Worm (Caenorhabditis elegans): ENCODE results near the gene lsy-2.

Gene lsy-2

DNA sequence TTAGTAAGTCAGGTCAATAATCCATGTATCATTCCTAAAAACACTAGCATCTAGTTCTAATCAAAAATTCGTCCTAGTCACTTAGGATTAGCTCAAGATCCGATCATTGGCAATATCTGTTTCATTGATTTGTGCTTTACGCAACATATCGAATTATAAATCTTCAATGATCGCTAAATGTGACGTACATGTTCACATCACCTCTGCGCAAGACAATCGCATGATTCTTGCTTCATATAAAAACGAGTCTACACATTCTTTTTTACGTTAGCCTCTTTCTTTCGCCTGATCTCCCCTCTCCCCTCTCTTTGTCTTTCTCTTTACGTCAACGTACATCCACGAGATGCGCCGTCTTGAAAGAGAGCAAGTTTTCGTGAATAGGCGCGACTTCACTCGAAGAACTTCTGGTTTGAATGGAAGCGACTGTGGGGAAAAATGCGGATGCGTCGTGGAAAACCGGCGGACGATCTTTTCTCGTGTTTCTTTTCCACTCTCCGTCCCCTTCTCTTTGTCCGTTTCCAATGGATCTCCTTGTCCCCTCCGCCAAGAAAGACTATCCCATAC, 26.9 kb downstream of the lsy-2 start:
- peak; percentile 19 for TF ChIP-seq lin-14 (GFP tag; optimal IDR thresholded peaks at IDR 0.05)
- TF ChIP-seq ztf-4 (tag; optimal IDR thresholded peaks at IDR 0.05): peak; percentile 10
- no peak for TF ChIP-seq lir-3 (tag; optimal IDR thresholded peaks at IDR 0.05; ENCODE audit: poor library complexity)
- no peak for TF ChIP-seq skn-1 (tag; optimal IDR thresholded peaks at IDR 0.05)
- TF ChIP-seq tlp-1 (tag; optimal IDR thresholded peaks at IDR 0.05): no peak
- TF ChIP-seq nhr-85 (tag): peak; percentile 77
- TF ChIP-seq efl-1 (optimal IDR thresholded peaks at IDR 0.05): no peak
- no peak for TF ChIP-seq efl-1 (GFP tag; optimal IDR thresholded peaks at IDR 0.05 in 1 of 2)
- TF ChIP-seq dsc-1 (tag; optimal IDR thresholded peaks at IDR 0.05): no peak
- peak; percentile 9 for TF ChIP-seq nhr-71 (tag; optimal IDR thresholded peaks at IDR 0.05)
- peak; percentile 4 for TF ChIP-seq nhr-20 (tag; optimal IDR thresholded peaks at IDR 0.05)
- peak; percentile 83 for TF ChIP-seq blmp-1 (tag; optimal IDR thresholded peaks at IDR 0.05)

DNA sequence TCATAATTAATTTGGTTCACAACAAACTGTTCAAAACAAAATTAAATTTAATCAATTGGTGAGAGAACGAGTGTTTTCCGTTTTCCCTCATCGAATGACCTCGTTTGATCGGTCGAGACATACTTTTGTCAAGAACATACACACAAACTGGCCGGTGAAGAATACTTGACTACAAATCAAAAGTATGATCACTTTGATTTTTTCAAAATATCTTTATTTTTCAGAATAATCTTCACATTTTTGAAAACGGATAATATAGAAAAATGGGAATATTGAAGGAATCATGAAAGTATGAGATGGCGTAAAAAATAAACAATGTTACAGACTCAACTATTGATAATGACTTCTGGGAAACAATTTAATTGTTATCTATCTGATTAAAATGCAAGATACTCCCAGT, 28.7 kb downstream of the lsy-2 start, which contains the start of gene swip-10:
Gene swip-10, minus strand, starts transcription at position 101 of the 400 bp plus-strand sequence.
- TF ChIP-seq tbx-2 (tag; optimal IDR thresholded peaks at IDR 0.05) (no peak), blmp-1 (tag; optimal IDR thresholded peaks at IDR 0.05) (peak; percentile 60)

DNA sequence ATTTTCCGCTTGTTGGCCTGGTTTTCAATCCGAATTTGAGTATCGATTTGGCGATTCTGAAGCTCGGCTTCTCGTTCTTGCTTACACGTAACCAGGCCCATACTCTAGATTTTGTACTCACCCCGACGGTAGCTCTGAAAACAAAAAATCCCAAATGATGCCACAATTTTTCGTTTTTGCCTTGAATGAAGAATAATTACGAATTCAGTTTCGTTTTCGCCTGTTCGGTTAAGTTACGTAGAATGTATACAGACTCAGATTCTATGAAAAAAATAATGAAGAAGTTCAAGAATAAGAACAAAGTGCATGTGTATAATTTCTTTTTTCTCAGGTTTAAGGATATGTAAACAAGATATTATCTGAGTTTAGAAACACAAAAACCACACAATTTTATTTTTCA, 31.5 kb downstream of the lsy-2 start, which contains the start of gene gpa-5:
Gene gpa-5, minus strand, starts transcription at position 101 of the 400 bp plus-strand sequence.
- TF ChIP-seq mef-2 (tag; optimal IDR thresholded peaks at IDR 0.05) (no peak), grh-1 (GFP tag; IDR thresholded peaks at IDR 0.05) (no peak), unc-130 (tag; optimal IDR thresholded peaks at IDR 0.05) (no peak), mab-9 (GFP tag; IDR thresholded peaks at IDR 0.05) (no peak), unc-30 (tag; optimal IDR thresholded peaks at IDR 0.05) (no peak), nhr-12 (tag; optimal IDR thresholded peaks at IDR 0.05) (no peak)

DNA sequence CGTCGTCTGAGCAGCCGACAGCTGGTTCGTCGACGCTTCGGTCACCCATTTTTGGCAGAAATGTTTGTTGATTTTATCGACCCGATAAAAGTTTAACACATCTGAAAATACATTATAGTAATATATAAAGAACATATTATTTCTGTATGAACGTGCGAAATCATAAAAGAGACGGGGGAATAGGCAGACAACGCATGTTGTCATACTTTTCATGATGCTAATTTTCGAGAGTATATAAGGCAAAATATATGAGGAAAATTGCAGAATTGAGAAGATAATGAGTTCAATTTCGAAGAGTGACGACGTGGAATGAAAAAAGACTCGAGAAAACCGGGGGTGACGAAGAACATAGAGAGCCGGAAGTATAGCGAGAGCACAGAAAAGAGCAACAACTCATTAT, 40.6 kb downstream of the lsy-2 start, which contains the start of gene F53B1.8:
Gene F53B1.8, minus strand, starts transcription at position 101 of the 400 bp plus-strand sequence.
- TF ChIP-seq vab-15 (tag; optimal IDR thresholded peaks at IDR 0.05): no peak
- TF ChIP-seq lin-14 (GFP tag; optimal IDR thresholded peaks at IDR 0.05): peak; percentile 44
- TF ChIP-seq snu-23 (GFP tag; optimal IDR thresholded peaks at IDR 0.05): no peak
- no peak for TF ChIP-seq C04F5.9 (tag; optimal IDR thresholded peaks at IDR 0.05)
- no peak for TF ChIP-seq mef-2 (tag; optimal IDR thresholded peaks at IDR 0.05)
- no peak for TF ChIP-seq efl-1 (optimal IDR thresholded peaks at IDR 0.05)
- TF ChIP-seq efl-1 (GFP tag; optimal IDR thresholded peaks at IDR 0.05 in 1 of 2): peak in 1 of 2 experiments; percentile 77
- no peak for TF ChIP-seq F16B12.6 (tag; optimal IDR thresholded peaks at IDR 0.05)
- TF ChIP-seq lin-15B (tag; optimal IDR thresholded peaks at IDR 0.05): no peak
- no peak for TF ChIP-seq rnt-1 (tag; optimal IDR thresholded peaks at IDR 0.05)

DNA sequence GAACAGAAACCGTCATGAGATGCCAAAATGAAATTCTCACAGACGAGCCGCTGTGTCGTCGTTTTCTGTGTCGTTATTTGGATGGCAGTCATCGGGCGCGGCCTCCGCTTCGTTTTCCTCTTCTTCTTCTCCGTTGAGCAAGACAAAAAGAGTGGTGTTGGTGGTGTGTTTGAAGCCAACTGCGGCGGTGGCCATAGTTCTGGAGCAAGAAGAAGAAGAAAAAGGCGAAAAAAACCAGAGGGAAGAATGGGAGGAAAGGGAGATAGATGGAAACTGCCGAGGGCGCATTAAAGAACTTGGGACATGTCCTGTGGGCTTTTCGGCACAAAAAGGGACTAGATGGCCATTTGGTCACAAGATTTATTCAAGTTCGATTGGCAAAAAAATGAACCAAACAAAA, 42.1 kb downstream of the lsy-2 start, which contains the start of gene F53B1.9:
Gene F53B1.9, minus strand, starts transcription at position 195 of the 400 bp plus-strand sequence.
- TF ChIP-seq nhr-28 (tag; optimal IDR thresholded peaks at IDR 0.05) (no peak), lin-14 (GFP tag; optimal IDR thresholded peaks at IDR 0.05) (peak; percentile 69), nhr-84 (tag; optimal IDR thresholded peaks at IDR 0.05) (no peak)

DNA sequence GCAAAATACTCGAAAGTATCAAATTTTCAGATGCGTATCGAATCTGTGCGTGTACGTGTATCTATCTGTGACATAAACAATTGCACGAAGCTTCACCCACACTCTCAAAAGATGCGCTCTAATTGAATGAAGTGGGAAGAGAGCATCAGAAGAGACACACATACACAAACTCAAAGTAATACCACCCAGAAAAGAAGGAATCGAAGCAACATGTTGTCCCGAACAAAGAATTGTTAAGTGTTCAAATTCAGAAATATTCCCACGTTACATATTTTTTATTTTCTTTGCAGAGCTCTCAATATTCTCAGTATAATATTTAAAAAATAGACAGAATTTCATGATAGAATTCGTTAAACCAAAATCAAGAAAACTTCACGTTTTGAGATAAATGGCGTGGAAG, 47.4 kb downstream of the lsy-2 start:
- TF ChIP-seq aly-2 (tag; optimal IDR thresholded peaks at IDR 0.05): no peak
- TF ChIP-seq elt-2 (tag; optimal IDR thresholded peaks at IDR 0.05): no peak
- no peak for TF ChIP-seq lsy-2 (tag; optimal IDR thresholded peaks at IDR 0.05)
- peak; percentile 32 for TF ChIP-seq lin-14 (GFP tag; optimal IDR thresholded peaks at IDR 0.05)

DNA sequence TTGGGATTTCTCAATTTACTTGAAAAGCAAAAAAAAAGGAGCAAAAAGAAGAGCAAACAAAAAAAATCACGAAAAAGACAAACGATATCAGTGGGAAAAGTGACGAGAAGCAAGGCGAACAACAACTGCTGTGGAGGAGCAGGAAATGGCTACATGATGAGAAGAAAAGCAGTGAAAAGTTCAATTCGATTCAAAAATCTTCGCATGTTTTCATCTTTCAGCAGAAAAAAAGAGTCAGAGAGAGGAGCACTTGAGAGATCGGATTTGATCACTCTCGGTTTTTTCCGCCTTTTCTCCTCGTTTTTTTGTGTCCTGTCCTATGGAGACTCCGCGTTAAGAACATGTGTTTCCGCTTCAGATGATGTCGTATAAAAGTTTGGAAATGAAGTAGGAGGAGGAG, 49.4 kb downstream of the lsy-2 start:
- TF ChIP-seq ceh-63 (GFP tag; optimal IDR thresholded peaks at IDR 0.05) (no peak), efl-1 (optimal IDR thresholded peaks at IDR 0.05) (no peak), efl-1 (GFP tag; optimal IDR thresholded peaks at IDR 0.05 in 1 of 2) (peak in 1 of 2 experiments; percentile 40), ceh-90 (tag; optimal IDR thresholded peaks at IDR 0.05) (no peak), fkh-8 (tag; optimal IDR thresholded peaks at IDR 0.05) (no peak), snu-23 (GFP tag; optimal IDR thresholded peaks at IDR 0.05) (peak; percentile 17), nhr-77 (tag; optimal IDR thresholded peaks at IDR 0.05) (no peak), alr-1 (tag; optimal IDR thresholded peaks at IDR 0.05; ENCODE audit: borderline replicate concordance) (no peak), aly-2 (tag; optimal IDR thresholded peaks at IDR 0.05) (no peak), hlh-17 (GFP tag; optimal IDR thresholded peaks at IDR 0.05; ENCODE audit: borderline replicate concordance) (no peak), sptf-1 (tag; optimal IDR thresholded peaks at IDR 0.05) (no peak), egl-27 (tag; optimal IDR thresholded peaks at IDR 0.05) (no peak), lir-3 (tag; optimal IDR thresholded peaks at IDR 0.05; ENCODE audit: poor library complexity) (no peak), nhr-47 (tag; optimal IDR thresholded peaks at IDR 0.05) (no peak), dpl-1 (GFP tag; optimal IDR thresholded peaks at IDR 0.05) (no peak), nhr-84 (tag; optimal IDR thresholded peaks at IDR 0.05) (no peak), mef-2 (tag; optimal IDR thresholded peaks at IDR 0.05) (no peak), dsc-1 (tag; optimal IDR thresholded peaks at IDR 0.05) (peak; percentile 15)

All from whole organism, L1 larva.